Worm (Caenorhabditis elegans) whole organism, early embryonic: Measurements from ENCODE around the gene K08F11.1.
A peak's percentile ranks its signal among the peaks of the same experiment; 100 is the strongest.

Experiments
- B0310.2 ChIP-seq: sonication (generic microtip); optimal IDR thresholded peaks from 2 replicates; lab custom pipeline; 2016; ENCODE audit warnings: mild to moderate bottlenecking, missing genetic modification characterization, missing compliant biosample characterization
- F13C5.2 ChIP-seq: sonication (generic microtip); optimal IDR thresholded peaks from 2 replicates; lab custom pipeline; 2017; ENCODE audit warnings: mild to moderate bottlenecking, missing genetic modification characterization, inconsistent platforms, missing compliant biosample characterization
- ama-1 ChIP-seq: fragments of 150-350 bp; optimal IDR thresholded peaks from 2 replicates; lab custom pipeline; 2014
- ceh-13 ChIP-seq: fragments of 200-800 bp; sonication (Bioruptor generic); optimal IDR thresholded peaks from 2 replicates; lab custom pipeline; 2018; ENCODE audit warnings: mild to moderate bottlenecking, missing genetic modification characterization, missing compliant biosample characterization
- ceh-36 ChIP-seq: sonication (generic microtip); optimal IDR thresholded peaks from 2 replicates; lab custom pipeline; 2016; ENCODE audit warnings: missing genetic modification characterization, inconsistent platforms, missing compliant biosample characterization
- ets-7 ChIP-seq: sonication (generic microtip); optimal IDR thresholded peaks from 2 replicates; lab custom pipeline; 2016; ENCODE audit warnings: missing genotype, missing genetic modification characterization, missing compliant biosample characterization
- flt-1 ChIP-seq: fragments of 200-800 bp; sonication (Bioruptor generic); IDR thresholded peaks from 2 replicates; pipeline ENCODE4 v1.3.6; 2022; ENCODE audit warnings: missing genetic modification characterization, missing compliant biosample characterization
- hmbx-1 ChIP-seq: sonication (generic microtip); optimal IDR thresholded peaks from 2 replicates; lab custom pipeline; 2016; ENCODE audit warnings: mild to moderate bottlenecking, missing genetic modification characterization, missing compliant biosample characterization
- pes-1 ChIP-seq: fragments of 200-800 bp; sonication (Bioruptor generic); IDR thresholded peaks from 2 replicates; pipeline ENCODE4 v1.3.6; 2022; ENCODE audit warnings: missing genetic modification reagents, missing genetic modification characterization, missing compliant biosample characterization
- sea-1 ChIP-seq: fragments of 200-800 bp; sonication (Bioruptor generic); conservative IDR thresholded peaks from 2 replicates; pipeline ENCODE4 v1.3.6; 2022; ENCODE audit warnings: missing genetic modification characterization, missing compliant biosample characterization
- tbx-11 ChIP-seq: fragments of 200-800 bp; sonication (Bioruptor generic); IDR thresholded peaks from 2 replicates; pipeline ENCODE4 v1.3.6; 2022; ENCODE audit warnings: missing genetic modification characterization, missing compliant biosample characterization

DNA sequence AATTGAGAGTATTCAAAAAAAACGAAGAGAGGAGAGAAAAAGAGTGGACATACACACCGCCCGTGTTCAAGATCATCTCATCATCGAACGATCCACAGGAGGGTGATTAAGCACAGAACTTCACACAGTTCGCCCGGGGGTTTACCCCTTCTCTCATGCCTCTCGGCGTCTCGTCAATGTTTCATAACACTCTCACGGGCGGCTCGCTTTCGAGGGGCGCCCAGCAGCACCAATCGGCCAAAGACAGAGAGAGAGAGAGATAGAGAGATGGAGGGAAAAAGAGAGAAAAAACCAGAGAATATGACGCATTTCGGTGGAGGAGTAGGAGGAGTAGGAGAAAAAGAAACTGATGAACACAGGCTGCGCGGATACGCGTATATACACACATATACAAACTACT is 19.5 kb upstream of the K08F11.1 start:
- no peak for TF ChIP-seq hmbx-1 (tag; lab: Kevin White, UChicago)
- no peak for TF ChIP-seq F13C5.2 (tag; lab: Kevin White, UChicago)
- TF ChIP-seq ceh-36 (tag; lab: Kevin White, UChicago) = no peak
- no peak for TF ChIP-seq flt-1
- TF ChIP-seq pes-1 (GFP tag; lab: Robert Waterston, UW) = no peak; the same call in 1 of the 2 replicates
- no peak for TF ChIP-seq ama-1
- TF ChIP-seq tbx-11 (GFP tag; lab: Robert Waterston, UW) = no peak
- TF ChIP-seq B0310.2 = no peak
- TF ChIP-seq sea-1 = 0 out of 2 replicates have a peak, but pooled peaks have one; percentile 11
- no peak for TF ChIP-seq ets-7 (tag; lab: Kevin White, UChicago)
- TF ChIP-seq ceh-13 (GFP tag; lab: Kevin White, UChicago) = no peak
